Worm (Caenorhabditis elegans): Measurements from ENCODE around the gene Y51H4A.935.
"Not testable (repeated sequence)": the region's sequence is repeated elsewhere in the genome, so short reads cannot be mapped to it uniquely, and the experiment has no call there.

Gene Y51H4A.935

ce11 chrIV:16507132-16507531 is at the start of gene Y51H4A.935:
Gene Y51H4A.935, minus strand, starts transcription at chrIV:16507232.
- TF ChIP-seq him-1, W03F9.2, dao-5 (tag; optimal IDR thresholded peaks at IDR 0.05): not testable (repeated sequence)

- TF ChIP-seq dao-5 (tag; optimal IDR thresholded peaks at IDR 0.05) (no peak), him-1 (tag; optimal IDR thresholded peaks at IDR 0.05) (no peak), W03F9.2 (tag; optimal IDR thresholded peaks at IDR 0.05) (no peak)
These were observed 44.4 kb upstream of the Y51H4A.935 start for ce11 chrIV:16551457-16551856.

DNA sequence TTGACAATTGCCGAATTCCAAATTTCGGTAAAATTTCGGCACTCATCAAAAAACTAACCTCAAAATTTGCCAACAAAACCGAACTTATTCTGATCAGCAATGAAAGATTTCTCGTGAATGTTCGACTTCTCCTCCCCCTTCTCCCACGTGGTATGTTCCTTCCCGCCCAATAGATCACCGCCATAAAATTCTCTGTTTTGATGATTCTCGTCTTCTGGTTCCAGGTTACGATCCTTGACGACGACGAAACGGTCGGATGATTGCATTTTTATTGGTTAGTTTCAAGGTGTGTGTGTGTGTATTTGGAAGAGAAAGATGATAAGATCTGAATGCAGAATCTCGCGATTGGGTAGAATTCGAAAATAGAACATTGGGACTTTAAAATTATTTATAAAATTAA is 35.6 kb upstream of the Y51H4A.935 start, which contains the start of gene uroc-1:
TSS of gene uroc-1 (minus strand) at position 101 of the 400 bp plus-strand sequence.
- TF ChIP-seq W03F9.2 (tag; optimal IDR thresholded peaks at IDR 0.05) (no peak), dao-5 (tag; optimal IDR thresholded peaks at IDR 0.05) (no peak), him-1 (tag; optimal IDR thresholded peaks at IDR 0.05) (no peak)

DNA sequence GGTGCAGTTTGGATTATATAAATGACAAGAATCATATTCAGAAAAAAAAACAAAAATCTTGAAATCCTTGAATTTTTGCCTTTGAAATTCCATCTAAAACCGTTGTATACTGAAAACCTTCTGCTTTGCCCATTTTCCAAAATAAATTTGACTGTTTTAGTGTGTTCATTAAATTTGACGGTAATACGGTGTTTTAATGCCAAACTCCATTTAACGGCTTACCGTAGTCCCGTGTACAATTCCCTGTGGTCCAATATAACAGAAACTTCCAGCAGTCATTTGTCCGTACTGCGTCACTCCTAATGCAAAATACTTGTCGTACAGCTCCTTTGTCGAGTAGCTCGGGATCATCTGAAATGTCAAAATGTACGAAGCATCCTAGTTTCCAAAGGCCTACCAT is 33.5 kb upstream of the Y51H4A.935 start:
- TF ChIP-seq him-1 (tag; optimal IDR thresholded peaks at IDR 0.05) = no peak
- no peak for TF ChIP-seq W03F9.2 (tag; optimal IDR thresholded peaks at IDR 0.05)
- TF ChIP-seq dao-5 (tag; optimal IDR thresholded peaks at IDR 0.05) = no peak

DNA sequence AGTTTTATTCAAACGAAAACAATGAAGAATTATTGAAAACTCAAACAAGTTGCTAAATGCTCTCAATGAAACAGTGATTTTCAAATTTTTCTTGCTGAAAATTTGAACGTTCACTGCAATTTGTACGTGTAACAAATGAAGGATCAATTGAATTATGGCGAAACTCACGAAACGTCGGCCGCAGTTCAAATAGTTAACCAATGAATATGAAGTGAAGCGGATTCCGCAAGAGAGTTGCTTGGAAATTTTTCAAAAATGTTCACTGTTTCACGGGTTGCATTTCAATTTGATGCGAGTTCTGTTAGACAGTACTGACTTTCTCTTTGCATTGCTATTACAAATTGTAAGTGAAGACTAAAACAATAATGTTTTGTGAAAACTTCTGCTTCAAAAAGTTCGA is 27.9 kb upstream of the Y51H4A.935 start:
- TF ChIP-seq him-1 (tag; optimal IDR thresholded peaks at IDR 0.05) = no peak
- no peak for TF ChIP-seq W03F9.2 (tag; optimal IDR thresholded peaks at IDR 0.05)
- TF ChIP-seq dao-5 (tag; optimal IDR thresholded peaks at IDR 0.05) = no peak

DNA sequence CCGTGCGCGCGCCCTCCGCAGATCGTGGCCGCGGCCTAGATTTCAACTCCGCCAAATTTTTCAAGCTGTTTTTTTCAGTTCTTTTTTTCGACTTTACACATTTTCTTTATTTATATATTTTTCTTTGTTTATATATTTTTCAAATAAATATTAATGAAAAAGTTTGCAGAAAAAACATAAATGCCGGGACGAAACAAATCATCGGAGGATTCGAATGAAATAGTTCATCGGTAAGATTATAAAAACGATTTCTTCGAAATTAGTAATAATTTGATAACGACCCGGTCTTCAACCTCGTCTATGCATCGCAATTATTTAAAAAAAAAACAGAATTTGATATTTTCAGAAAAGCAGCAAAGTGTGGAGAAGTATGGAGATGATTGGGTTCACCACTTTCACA is 26.3 kb upstream of the Y51H4A.935 start, which contains the start of gene Y51H4A.6:
TSS of gene Y51H4A.6 (plus strand) at position 301 of the 400 bp plus-strand sequence.
- no peak for TF ChIP-seq him-1 (tag; optimal IDR thresholded peaks at IDR 0.05)
- TF ChIP-seq dao-5 (tag; optimal IDR thresholded peaks at IDR 0.05) = no peak
- TF ChIP-seq W03F9.2 (tag; optimal IDR thresholded peaks at IDR 0.05) = no peak

ce11 chrIV:16528375-16528774 is 21.3 kb upstream of the Y51H4A.935 start, which contains the start of gene Y51H4A.937:
Gene Y51H4A.937, plus strand, starts transcription at chrIV:16528675.
- TF ChIP-seq W03F9.2 (tag; optimal IDR thresholded peaks at IDR 0.05) (no peak), dao-5 (tag; optimal IDR thresholded peaks at IDR 0.05) (no peak), him-1 (tag; optimal IDR thresholded peaks at IDR 0.05) (no peak)

- TF ChIP-seq dao-5 (tag; optimal IDR thresholded peaks at IDR 0.05) = no peak
- no peak for TF ChIP-seq W03F9.2 (tag; optimal IDR thresholded peaks at IDR 0.05)
- no peak for TF ChIP-seq him-1 (tag; optimal IDR thresholded peaks at IDR 0.05)
These were observed 19.0 kb upstream of the Y51H4A.935 start, which contains the start of gene Y51H4A.5 for ce11 chrIV:16526038-16526437. Gene Y51H4A.5, minus strand, starts transcription at chrIV:16526138.

ce11 chrIV:16525018-16525417 is 18.0 kb upstream of the Y51H4A.935 start:
- TF ChIP-seq W03F9.2 (tag; optimal IDR thresholded peaks at IDR 0.05) (no peak), him-1 (tag; optimal IDR thresholded peaks at IDR 0.05) (no peak), dao-5 (tag; optimal IDR thresholded peaks at IDR 0.05) (no peak)

DNA sequence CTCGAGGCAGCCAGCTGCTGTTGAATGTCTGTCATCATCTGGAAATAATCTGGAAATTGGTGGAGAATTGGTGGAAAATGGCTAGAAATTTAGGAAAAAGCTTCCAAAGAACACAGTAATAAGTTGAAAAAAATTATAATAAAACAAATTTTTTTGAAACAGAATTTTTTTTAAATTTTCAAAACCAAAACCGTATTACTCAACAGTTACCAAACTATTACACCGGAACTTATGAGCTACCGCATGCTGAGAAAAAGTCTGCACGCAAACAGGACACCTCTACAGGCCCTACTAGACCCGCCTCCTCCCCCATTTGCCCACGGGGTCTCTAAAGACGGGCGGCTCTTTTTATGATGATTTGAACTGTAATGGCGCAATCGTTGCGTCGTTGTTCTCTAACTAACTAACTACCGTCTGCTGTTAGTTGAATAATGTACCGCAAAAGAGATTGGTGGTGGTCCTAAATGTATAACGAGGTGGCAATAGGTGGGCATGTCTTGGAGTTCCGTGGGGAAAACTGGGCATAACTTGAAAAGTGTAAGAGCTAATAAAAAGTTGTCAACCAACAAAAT is 1.3 kb downstream of the Y51H4A.935 start, which contains the start of gene zip-7:
TSS of gene zip-7 (minus strand) at position 51 of the 572 bp plus-strand sequence.
- TF ChIP-seq W03F9.2 (tag; optimal IDR thresholded peaks at IDR 0.05) (no peak), him-1 (tag; optimal IDR thresholded peaks at IDR 0.05) (no peak), dao-5 (tag; optimal IDR thresholded peaks at IDR 0.05) (no peak)

DNA sequence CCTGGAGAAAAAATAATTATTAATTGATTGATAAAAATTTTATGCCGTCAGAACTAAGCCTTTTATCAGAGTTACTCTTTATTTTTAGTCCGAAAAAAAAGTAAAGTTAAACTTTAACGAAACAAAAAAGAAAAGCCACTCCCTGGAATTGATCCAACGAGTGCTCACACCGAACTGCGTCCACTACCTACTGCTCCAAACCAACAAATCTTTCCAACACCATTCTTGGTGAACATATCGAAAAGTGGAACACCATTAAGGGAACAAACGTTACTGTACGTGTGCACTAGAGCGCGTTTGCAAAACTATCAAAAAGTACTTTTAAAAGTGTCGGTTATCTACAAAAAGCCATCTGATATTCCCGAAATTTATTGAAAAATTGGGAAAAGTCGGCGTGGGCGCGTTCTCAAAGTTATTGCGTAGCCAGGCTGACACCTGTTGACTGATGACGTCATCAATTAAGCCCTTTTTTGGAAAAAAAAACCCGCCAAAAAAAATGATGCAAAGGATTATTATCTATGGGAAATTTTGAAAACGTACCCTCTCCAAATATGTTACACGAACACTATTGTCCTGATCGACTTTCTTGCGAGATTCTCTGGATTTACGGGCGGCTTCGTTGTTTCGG is 3.3 kb downstream of the Y51H4A.935 start:
- TF ChIP-seq W03F9.2 (tag; optimal IDR thresholded peaks at IDR 0.05) (no peak), him-1 (tag; optimal IDR thresholded peaks at IDR 0.05) (no peak), dao-5 (tag; optimal IDR thresholded peaks at IDR 0.05) (peak; percentile 1)

- no peak for TF ChIP-seq him-1 (tag; optimal IDR thresholded peaks at IDR 0.05)
- TF ChIP-seq dao-5 (tag; optimal IDR thresholded peaks at IDR 0.05) = no peak
- no peak for TF ChIP-seq W03F9.2 (tag; optimal IDR thresholded peaks at IDR 0.05)
These were observed 4.0 kb downstream of the Y51H4A.935 start for ce11 chrIV:16503049-16503448.

DNA sequence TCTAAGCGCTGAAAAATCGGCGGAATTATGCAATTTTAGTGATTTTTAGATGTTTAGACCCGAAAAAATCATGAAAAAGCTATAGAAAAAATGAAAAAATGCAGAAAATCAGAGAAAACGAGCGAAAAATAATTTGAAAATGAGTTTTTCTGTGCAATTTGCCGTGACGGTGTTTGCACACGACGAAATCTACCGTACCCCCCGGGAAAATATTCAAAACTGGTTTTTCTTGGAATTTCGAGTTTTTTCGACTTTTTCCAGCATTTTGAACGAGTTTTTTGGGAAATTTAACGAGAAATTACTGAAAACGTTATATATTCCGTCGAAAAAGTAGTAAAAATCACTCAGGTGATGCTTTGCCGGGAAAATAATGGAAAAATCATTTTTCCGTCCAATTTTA is 4.6 kb downstream of the Y51H4A.935 start:
- TF ChIP-seq dao-5 (tag; optimal IDR thresholded peaks at IDR 0.05) (no peak), him-1 (tag; optimal IDR thresholded peaks at IDR 0.05) (no peak), W03F9.2 (tag; optimal IDR thresholded peaks at IDR 0.05) (no peak)

DNA sequence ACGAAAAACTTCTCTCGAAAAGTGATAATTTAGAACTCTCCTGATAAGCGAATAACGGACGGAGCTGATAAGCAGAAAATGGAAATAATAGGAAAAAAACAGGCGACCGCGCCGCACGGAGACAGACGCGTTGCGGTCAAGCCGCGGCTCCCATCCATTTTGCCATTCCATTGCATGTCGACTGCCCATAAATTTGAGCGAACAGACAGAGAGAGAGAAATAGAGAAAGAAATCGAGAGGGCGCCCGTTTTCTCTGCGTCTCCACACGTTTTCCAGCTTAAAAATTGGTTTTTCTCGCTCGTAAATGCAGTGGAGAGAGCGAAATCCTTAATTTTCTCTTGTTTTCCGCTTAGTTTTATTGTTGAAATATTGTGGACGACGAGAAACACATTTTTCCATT is 5.2 kb downstream of the Y51H4A.935 start:
- TF ChIP-seq him-1 (tag; optimal IDR thresholded peaks at IDR 0.05) (peak; percentile 61), dao-5 (tag; optimal IDR thresholded peaks at IDR 0.05) (no peak), W03F9.2 (tag; optimal IDR thresholded peaks at IDR 0.05) (no peak)

Data from whole organism, L4/young adult.